Worm (Caenorhabditis elegans) whole organism, early embryonic: Measurements from ENCODE around the gene R07E5.17.
A peak's percentile ranks its signal among the peaks of the same experiment; 100 is the strongest.
"Not testable (repeated sequence)": the region's sequence is repeated elsewhere in the genome, so short reads cannot be mapped to it uniquely, and the experiment has no call there.

ENCODE experiments used
- B0310.2 ChIP-seq: sonication (generic microtip); optimal IDR thresholded peaks from 2 replicates; lab custom pipeline; 2016; ENCODE audit warnings: mild to moderate bottlenecking, missing genetic modification characterization, missing compliant biosample characterization
- F13C5.2 ChIP-seq: sonication (generic microtip); optimal IDR thresholded peaks from 2 replicates; lab custom pipeline; 2017; ENCODE audit warnings: mild to moderate bottlenecking, missing genetic modification characterization, inconsistent platforms, missing compliant biosample characterization
- aly-1 ChIP-seq: sonication (generic microtip); optimal IDR thresholded peaks from 2 replicates; lab custom pipeline; 2016; ENCODE audit warnings: missing genetic modification characterization, missing compliant biosample characterization
- ama-1 ChIP-seq: fragments of 150-350 bp; optimal IDR thresholded peaks from 2 replicates; lab custom pipeline; 2014
- ceh-36 ChIP-seq: sonication (generic microtip); optimal IDR thresholded peaks from 2 replicates; lab custom pipeline; 2016; ENCODE audit warnings: missing genetic modification characterization, inconsistent platforms, missing compliant biosample characterization
- ets-7 ChIP-seq: sonication (generic microtip); optimal IDR thresholded peaks from 2 replicates; lab custom pipeline; 2016; ENCODE audit warnings: missing genotype, missing genetic modification characterization, missing compliant biosample characterization
- flt-1 ChIP-seq: fragments of 200-800 bp; sonication (Bioruptor generic); IDR thresholded peaks from 2 replicates; pipeline ENCODE4 v1.3.6; 2022; ENCODE audit warnings: missing genetic modification characterization, missing compliant biosample characterization
- hmbx-1 ChIP-seq: sonication (generic microtip); optimal IDR thresholded peaks from 2 replicates; lab custom pipeline; 2016; ENCODE audit warnings: mild to moderate bottlenecking, missing genetic modification characterization, missing compliant biosample characterization
- scrt-1 ChIP-seq: fragments of 200-800 bp; sonication (Bioruptor generic); IDR thresholded peaks from 2 replicates; pipeline ENCODE4 v1.3.6; 2022; ENCODE audit warnings: missing genetic modification characterization, missing compliant biosample characterization

DNA sequence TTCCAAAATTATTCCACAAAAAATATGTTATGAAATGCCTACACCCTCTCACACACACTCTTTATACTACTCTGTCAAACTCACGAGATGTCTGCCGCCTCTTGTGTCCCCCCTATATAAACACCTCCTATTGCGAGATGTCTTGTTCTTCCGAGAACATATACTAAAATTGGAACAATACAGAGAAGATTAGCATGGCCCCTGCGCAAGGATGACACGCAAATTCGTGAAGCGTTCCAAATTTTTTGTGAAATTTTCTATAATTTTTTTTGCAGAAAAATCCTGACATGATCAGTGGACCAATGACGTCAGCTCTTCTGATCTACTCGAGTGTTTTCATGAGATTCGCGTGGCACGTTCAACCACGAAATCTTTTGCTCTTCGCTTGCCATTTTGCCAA is 9.8 kb upstream of the R07E5.17 start:
- TF ChIP-seq scrt-1 (GFP tag; lab: Robert Waterston, UW), result peak; percentile 77
- TF ChIP-seq F13C5.2 (tag; lab: Kevin White, UChicago); ama-1 (lab: Kevin White, UChicago); hmbx-1 (tag; lab: Kevin White, UChicago); B0310.2 (tag; lab: Kevin White, UChicago): not testable (repeated sequence)
- peak; percentile 9 for TF ChIP-seq ets-7
- peak; percentile 71 for TF ChIP-seq flt-1 (GFP tag; lab: Robert Waterston, UW)
- TF ChIP-seq ceh-36 (tag; lab: Kevin White, UChicago), result peak; percentile 69
- TF ChIP-seq aly-1 (tag; lab: Kevin White, UChicago), result peak; percentile 60
